Fruit fly (Drosophila melanogaster): ENCODE results near the gene CG5056.

Gene CG5056

DNA sequence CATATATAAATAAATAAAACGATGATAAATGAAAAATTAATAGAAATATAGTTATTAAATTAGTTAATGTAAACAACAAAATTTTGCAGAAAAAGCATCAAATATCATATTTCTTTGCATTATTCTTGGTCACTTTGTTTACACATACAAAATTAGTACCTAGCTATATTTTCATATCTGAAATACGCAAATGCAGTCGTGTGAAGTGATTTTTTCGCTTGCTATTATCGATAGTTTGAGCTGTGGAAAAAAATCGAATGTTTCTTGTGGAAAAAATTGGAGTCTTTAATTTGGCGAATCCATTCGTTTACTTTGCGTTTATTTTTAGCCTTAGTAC is 30.0 kb downstream of the CG5056 start, which contains the start of gene Cnot4:
TSS of gene Cnot4 (plus strand) at position 229 of the 337 bp plus-strand sequence.
- TF ChIP-seq acj6 (GFP tag; optimal IDR thresholded peaks at IDR 0.05) (no peak), Gug (GFP tag; IDR thresholded peaks at IDR 0.05) (no peak), dac (GFP tag; optimal IDR thresholded peaks at IDR 0.05) (no peak), CG3919 (GFP tag; optimal IDR thresholded peaks at IDR 0.05) (no peak), vri (GFP tag; optimal IDR thresholded peaks at IDR 0.05) (no peak), CG6854 (GFP tag; optimal IDR thresholded peaks at IDR 0.05) (no peak), CG9139 (GFP tag; optimal IDR thresholded peaks at IDR 0.05) (no peak), CG16779 (tag; optimal IDR thresholded peaks at IDR 0.05) (no peak), CG11902 (GFP tag; optimal IDR thresholded peaks at IDR 0.05) (no peak), CG6163 (GFP tag; IDR thresholded peaks at IDR 0.05) (no peak), net (GFP tag; optimal IDR thresholded peaks at IDR 0.05) (no peak), CG4318 (GFP tag; optimal IDR thresholded peaks at IDR 0.05) (no peak), Eip75B (GFP tag; optimal IDR thresholded peaks at IDR 0.05) (no peak), pdm3 (GFP tag; optimal IDR thresholded peaks at IDR 0.05) (no peak), Ets96B (tag; optimal IDR thresholded peaks at IDR 0.05) (no peak), salr (GFP tag; optimal IDR thresholded peaks at IDR 0.05) (no peak), CG6792 (GFP tag; optimal IDR thresholded peaks at IDR 0.05) (no peak), OdsH (GFP tag; optimal IDR thresholded peaks at IDR 0.05) (no peak), CG1621 (tag; optimal IDR thresholded peaks at IDR 0.05) (no peak), CG8632 (GFP tag; optimal IDR thresholded peaks at IDR 0.05) (no peak)

DNA sequence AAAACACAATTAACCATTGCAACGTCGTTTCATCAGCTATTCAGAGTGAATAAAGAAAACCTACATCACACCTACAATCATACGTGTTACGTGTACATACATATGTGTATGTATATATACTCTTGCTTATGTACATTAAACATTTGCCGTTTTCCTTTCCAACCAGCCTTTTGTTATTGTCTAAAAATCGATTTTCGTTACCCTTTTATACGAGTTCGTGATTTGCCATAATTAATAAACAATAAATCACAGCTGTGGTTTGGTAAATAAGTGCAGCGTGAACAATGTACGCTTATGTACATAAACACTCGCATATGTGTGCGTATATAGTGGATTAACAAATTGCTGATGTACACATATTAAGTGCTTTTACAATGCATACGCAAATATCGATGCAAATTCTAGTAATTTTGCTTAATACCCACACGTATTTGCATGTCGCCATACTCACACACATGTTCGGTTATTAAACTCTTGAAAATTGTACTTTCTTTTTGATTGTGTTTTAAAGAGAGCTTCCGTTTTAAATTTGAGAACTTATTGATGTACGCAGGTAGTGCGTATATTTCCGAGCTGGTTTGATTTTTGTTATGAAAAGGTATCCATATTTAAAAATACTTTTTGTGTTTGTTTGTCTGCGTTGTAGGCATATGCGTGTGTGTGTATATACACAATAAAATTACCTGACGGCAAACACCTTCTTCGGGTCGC is 30.5 kb downstream of the CG5056 start:
- peak; percentile 14 for TF ChIP-seq esn (GFP tag; optimal IDR thresholded peaks at IDR 0.05)
- peak in 1 of 2 experiments; percentile 72 for TF ChIP-seq ss (GFP tag; optimal IDR thresholded peaks at IDR 0.05)
- TF ChIP-seq fkh (GFP tag; optimal IDR thresholded peaks at IDR 0.05): peak; percentile 83
- peak; percentile 28 for TF ChIP-seq topi (GFP tag; optimal IDR thresholded peaks at IDR 0.05)
- peak; percentile 46 for TF ChIP-seq Eip78C (GFP tag)
- no peak for TF ChIP-seq Sox15 (GFP tag; optimal IDR thresholded peaks at IDR 0.05)
- peak; percentile 50 for TF ChIP-seq vri (GFP tag; optimal IDR thresholded peaks at IDR 0.05)
- no peak for TF ChIP-seq CG6276 (GFP tag; optimal IDR thresholded peaks at IDR 0.05)

DNA sequence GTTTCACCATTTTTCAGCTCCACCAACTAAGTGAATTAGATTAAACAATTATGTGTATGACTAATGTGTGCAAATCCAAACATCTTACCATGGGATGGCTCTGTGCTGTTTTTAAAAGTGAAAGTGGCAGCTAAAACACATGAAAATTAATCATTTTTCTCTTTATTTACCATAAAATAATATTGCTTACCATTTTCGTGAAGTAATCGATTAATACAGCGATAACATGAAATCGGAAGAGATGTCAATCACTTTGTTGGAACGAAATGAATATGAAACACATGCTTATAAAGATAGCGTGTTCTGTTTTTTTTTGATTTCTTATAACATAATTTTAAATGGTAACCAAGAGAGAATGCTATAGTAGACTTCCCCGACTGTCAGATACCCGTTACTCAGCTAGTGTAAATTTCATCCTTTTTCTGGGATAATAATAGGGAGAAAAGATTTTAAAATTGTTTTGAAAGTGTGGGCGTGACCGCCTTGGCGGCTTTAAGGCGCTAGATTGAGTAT is 37.4 kb downstream of the CG5056 start:
- TF ChIP-seq Eip78C (GFP tag) (peak; percentile 50), CG9139 (GFP tag; optimal IDR thresholded peaks at IDR 0.05) (no peak), Gug (GFP tag; IDR thresholded peaks at IDR 0.05) (no peak), fkh (GFP tag; optimal IDR thresholded peaks at IDR 0.05) (peak; percentile 9), Eip93F (GFP tag; optimal IDR thresholded peaks at IDR 0.05) (no peak), CG10669 (GFP tag; optimal IDR thresholded peaks at IDR 0.05) (peak; percentile 78), CG15336 (GFP tag; IDR thresholded peaks at IDR 0.05) (no peak), CG8119 (GFP tag; IDR thresholded peaks at IDR 0.05) (no peak)

DNA sequence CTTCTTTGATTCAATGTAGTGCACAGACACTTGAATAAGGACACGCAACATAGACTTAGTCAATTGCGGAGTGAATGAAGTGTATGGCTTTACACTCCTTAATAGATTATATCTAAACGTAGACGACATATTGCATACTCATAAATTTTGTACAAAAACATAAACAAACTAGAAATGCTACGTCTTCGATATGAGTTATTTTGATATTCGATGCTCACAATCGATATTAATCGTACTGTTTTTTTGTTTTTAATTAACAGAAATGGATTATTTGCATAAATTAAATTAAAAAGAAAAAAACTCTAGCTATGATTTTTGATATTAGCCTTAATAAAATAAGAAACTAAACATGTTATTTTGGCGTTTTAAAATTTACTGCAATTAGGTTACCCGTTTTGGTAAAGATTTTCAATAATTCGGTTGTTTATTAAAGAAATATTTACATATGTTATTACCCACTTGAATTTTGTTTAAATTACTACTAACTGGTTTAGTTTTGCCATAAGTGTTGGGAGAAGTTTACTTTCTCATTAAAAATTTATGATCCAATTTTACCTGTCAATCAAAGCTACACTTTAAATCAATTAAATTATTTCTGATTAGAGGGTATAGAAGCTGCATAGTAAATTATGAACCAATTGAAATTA is 38.6 kb downstream of the CG5056 start, which contains the start of the genes CG17768, LSm-4 and Ir31a:
TSS of gene CG17768 (minus strand) at position 196 of the 647 bp plus-strand sequence.
TSS of gene LSm-4 (minus strand) at position 196 of the 647 bp plus-strand sequence.
TSS of gene Ir31a (plus strand) at position 558 of the 647 bp plus-strand sequence.
- TF ChIP-seq fkh (GFP tag; optimal IDR thresholded peaks at IDR 0.05) (peak; percentile 33), CG10669 (GFP tag; optimal IDR thresholded peaks at IDR 0.05) (no peak), Eip78C (GFP tag) (peak; percentile 23)

DNA sequence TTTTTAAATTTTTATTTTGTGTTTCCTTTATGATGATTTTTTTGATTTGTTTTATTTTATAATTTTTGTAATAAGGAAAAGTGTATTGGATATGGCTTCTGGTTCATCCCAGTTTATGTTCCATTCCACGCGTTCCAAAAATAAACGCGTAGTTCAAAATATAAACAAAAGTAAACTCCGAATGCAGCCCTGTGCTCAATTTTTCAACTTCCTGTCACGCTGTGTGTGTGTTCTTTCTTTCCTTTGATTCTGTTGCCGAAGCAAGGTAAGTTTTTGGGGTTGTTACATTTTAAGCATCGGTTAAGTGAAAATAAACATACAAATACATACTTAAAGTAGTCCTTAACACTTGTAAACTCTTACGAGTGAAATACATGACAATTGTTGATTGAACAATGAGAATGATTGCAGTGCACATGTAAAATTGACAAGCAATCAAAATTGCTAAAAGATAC is 41.7 kb downstream of the CG5056 start, which contains the start of the genes Ip259 and RpS27A:
TSS of gene Ip259 (plus strand) at position 231 of the 455 bp plus-strand sequence.
TSS of gene RpS27A (plus strand) at position 231 of the 455 bp plus-strand sequence.
- no peak for TF ChIP-seq CG6163 (GFP tag; IDR thresholded peaks at IDR 0.05)
- peak; percentile 56 for TF ChIP-seq fd59A (GFP tag; optimal IDR thresholded peaks at IDR 0.05)
- peak; percentile 38 for TF ChIP-seq CG11902 (GFP tag; optimal IDR thresholded peaks at IDR 0.05)
- TF ChIP-seq lz (GFP tag; optimal IDR thresholded peaks at IDR 0.05): peak; percentile 80
- TF ChIP-seq Sox15 (GFP tag; optimal IDR thresholded peaks at IDR 0.05): peak; percentile 47
- TF ChIP-seq CG7368 (GFP tag; optimal IDR thresholded peaks at IDR 0.05): no peak
- TF ChIP-seq Sox102F (GFP tag; optimal IDR thresholded peaks at IDR 0.05): no peak
- TF ChIP-seq CG32006 (GFP tag; optimal IDR thresholded peaks at IDR 0.05): no peak
- no peak for TF ChIP-seq Hr38 (GFP tag; optimal IDR thresholded peaks at IDR 0.05)
- peak; percentile 39 for TF ChIP-seq dac (GFP tag; optimal IDR thresholded peaks at IDR 0.05)
- TF ChIP-seq dsx (GFP tag; optimal IDR thresholded peaks at IDR 0.05; ENCODE audit: poor library complexity, severe bottlenecking): no peak
- peak in 1 of 2 experiments; percentile 88 for TF ChIP-seq salr (GFP tag; optimal IDR thresholded peaks at IDR 0.05)
- TF ChIP-seq CG8119 (GFP tag; IDR thresholded peaks at IDR 0.05): peak; percentile 36; the same call in 1 of the 3 replicates
- peak; percentile 59 for TF ChIP-seq CG6792 (GFP tag; optimal IDR thresholded peaks at IDR 0.05)
- no peak for TF ChIP-seq Eip75B (GFP tag; optimal IDR thresholded peaks at IDR 0.05)
- TF ChIP-seq Gug (GFP tag; IDR thresholded peaks at IDR 0.05): 0 out of 2 replicates have a peak, but pooled peaks have one; percentile 19
- TF ChIP-seq cyc (GFP tag; optimal IDR thresholded peaks at IDR 0.05): peak; percentile 76
- peak; percentile 63 for TF ChIP-seq fd85E (GFP tag; optimal IDR thresholded peaks at IDR 0.05)
